Worm (Caenorhabditis elegans): ENCODE results near the gene C24H11.2.

C24H11.2 gene

DNA sequence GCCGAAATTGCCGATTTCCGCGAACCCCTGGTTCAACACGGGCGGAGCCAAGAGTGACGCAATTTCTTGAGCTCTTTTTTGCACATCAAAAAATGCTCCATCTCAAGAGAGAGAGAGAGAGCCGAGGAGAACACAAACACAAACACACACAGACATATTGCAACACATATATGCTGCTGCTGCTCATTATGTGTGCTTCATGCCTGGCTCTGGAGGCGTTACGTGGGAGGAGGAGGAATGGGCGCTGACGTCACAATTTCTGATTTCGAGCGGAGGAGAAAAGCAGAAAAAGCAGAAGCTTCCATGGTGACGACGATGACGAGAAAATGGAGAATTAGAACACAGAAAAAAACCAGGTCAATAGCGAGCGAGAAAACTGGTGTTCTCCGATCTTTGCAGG, 43.9 kb upstream of the C24H11.2 start (continued):
- TF ChIP-seq ZK337.2 (GFP tag; IDR thresholded peaks at IDR 0.05) (0 out of 2 replicates have a peak, but pooled peaks have one; percentile 2), mdt-29 (GFP tag; IDR thresholded peaks at IDR 0.05) (no peak), attf-4 (tag; optimal IDR thresholded peaks at IDR 0.05) (no peak), egl-27 (tag; optimal IDR thresholded peaks at IDR 0.05) (no peak), dmd-6 (GFP tag; IDR thresholded peaks at IDR 0.05) (no peak), lin-1 (GFP tag; IDR thresholded peaks at IDR 0.05) (no peak), unc-62 (GFP tag; optimal IDR thresholded peaks at IDR 0.05 in 1 of 2) (peak in 1 of 2 experiments; percentile 50), unc-62 (tag; optimal IDR thresholded peaks at IDR 0.05) (no peak), lsy-2 (tag; optimal IDR thresholded peaks at IDR 0.05) (peak in 1 of 2 experiments; percentile 51), mes-2 (tag; optimal IDR thresholded peaks at IDR 0.05; ENCODE audit: poor library complexity, severe bottlenecking) (peak; percentile 41), lin-15B (tag; optimal IDR thresholded peaks at IDR 0.05) (no peak), ztf-11 (tag; optimal IDR thresholded peaks at IDR 0.05) (no peak), vab-7 (GFP tag; IDR thresholded peaks at IDR 0.05) (no peak), ztf-7 (tag; optimal IDR thresholded peaks at IDR 0.05) (no peak), zip-2 (tag; optimal IDR thresholded peaks at IDR 0.05) (no peak), aha-1 (tag) (peak; percentile 66)

DNA sequence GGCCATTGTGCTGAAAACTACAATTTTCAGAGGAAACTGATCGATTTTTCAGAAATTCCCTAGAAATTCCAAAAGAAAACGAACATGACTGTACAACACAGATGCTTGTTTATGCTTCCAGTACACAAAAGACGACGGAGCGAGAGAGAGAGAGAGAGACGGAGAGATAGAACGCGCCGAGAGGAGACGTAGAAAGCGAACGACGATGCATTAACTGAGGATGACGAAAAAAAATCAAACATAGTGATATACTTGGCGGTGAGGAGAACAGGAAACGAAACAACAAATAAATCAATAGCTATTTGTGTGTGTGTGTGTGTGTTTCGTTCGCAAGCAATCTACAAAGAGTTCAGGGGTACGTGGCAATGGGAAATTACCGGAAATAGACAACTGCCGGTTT, 42.6 kb upstream of the C24H11.2 start:
- TF ChIP-seq lir-3 (tag; optimal IDR thresholded peaks at IDR 0.05): no peak
- TF ChIP-seq spr-1 (tag; optimal IDR thresholded peaks at IDR 0.05): no peak
- TF ChIP-seq Y48G9A.11 (GFP tag; IDR thresholded peaks at IDR 0.05): no peak
- peak in 1 of 2 experiments; percentile 22 for TF ChIP-seq unc-62 (GFP tag; optimal IDR thresholded peaks at IDR 0.05 in 1 of 2)
- TF ChIP-seq unc-62 (tag; optimal IDR thresholded peaks at IDR 0.05): no peak
- TF ChIP-seq R02D3.7 (tag; optimal IDR thresholded peaks at IDR 0.05): no peak
- peak; percentile 53 for TF ChIP-seq hlh-30 (tag; optimal IDR thresholded peaks at IDR 0.05; ENCODE audit: insufficient read depth)
- TF ChIP-seq aly-2 (tag; optimal IDR thresholded peaks at IDR 0.05): no peak
- TF ChIP-seq mdt-29 (GFP tag; IDR thresholded peaks at IDR 0.05): no peak
- peak; percentile 10 for TF ChIP-seq mxl-3 (GFP tag; optimal IDR thresholded peaks at IDR 0.05)
- peak; percentile 51 for TF ChIP-seq nhr-6 (tag; optimal IDR thresholded peaks at IDR 0.05)
- no peak for TF ChIP-seq ctbp-1 (GFP tag; IDR thresholded peaks at IDR 0.05)
- TF ChIP-seq F44E2.7 (GFP tag; IDR thresholded peaks at IDR 0.05): no peak
- TF ChIP-seq spr-3 (GFP tag; optimal IDR thresholded peaks at IDR 0.05): no peak
- no peak for TF ChIP-seq Y5F2A.4 (GFP tag; optimal IDR thresholded peaks at IDR 0.05)
- TF ChIP-seq lin-39 (tag; optimal IDR thresholded peaks at IDR 0.05): no peak
- no peak for TF ChIP-seq T20F7.1 (GFP tag; optimal IDR thresholded peaks at IDR 0.05)
- TF ChIP-seq F49E8.2 (tag; optimal IDR thresholded peaks at IDR 0.05; ENCODE audit: borderline replicate concordance): no peak
- no peak for TF ChIP-seq lin-15B (tag; optimal IDR thresholded peaks at IDR 0.05)
- TF ChIP-seq daf-16 (GFP tag; optimal IDR thresholded peaks at IDR 0.05): peak in 1 of 2 experiments; percentile 45
- TF ChIP-seq daf-16 (tag; optimal IDR thresholded peaks at IDR 0.05): peak; percentile 90
- TF ChIP-seq hif-1 (tag; optimal IDR thresholded peaks at IDR 0.05): no peak
- no peak for TF ChIP-seq mxl-2 (GFP tag; conservative IDR thresholded peaks at IDR 0.05)
- no peak for TF ChIP-seq nhr-11 (tag; optimal IDR thresholded peaks at IDR 0.05)
- TF ChIP-seq sdz-12 (GFP tag; optimal IDR thresholded peaks at IDR 0.05): no peak
- TF ChIP-seq mes-2 (tag; optimal IDR thresholded peaks at IDR 0.05; ENCODE audit: poor library complexity, severe bottlenecking): peak; percentile 58
- peak in 1 of 2 experiments; percentile 8 for TF ChIP-seq mdl-1 (tag; optimal IDR thresholded peaks at IDR 0.05)
- TF ChIP-seq Y105C5A.15 (GFP tag; IDR thresholded peaks at IDR 0.05): no peak
- TF ChIP-seq madf-9 (GFP tag; conservative IDR thresholded peaks at IDR 0.05): no peak
- TF ChIP-seq set-16 (GFP tag; IDR thresholded peaks at IDR 0.05): no peak
- peak; percentile 62 for TF ChIP-seq aha-1 (tag)
- no peak for TF ChIP-seq snpc-1.2 (GFP tag; IDR thresholded peaks at IDR 0.05)
- TF ChIP-seq ZK546.5 (tag; optimal IDR thresholded peaks at IDR 0.05): no peak
- TF ChIP-seq nhr-28 (tag; optimal IDR thresholded peaks at IDR 0.05): peak; percentile 55
- TF ChIP-seq dpl-1 (GFP tag; optimal IDR thresholded peaks at IDR 0.05): peak; percentile 18
- TF ChIP-seq duxl-1 (tag; optimal IDR thresholded peaks at IDR 0.05; ENCODE audit: poor library complexity): no peak
- TF ChIP-seq daf-12 (tag; optimal IDR thresholded peaks at IDR 0.05): no peak
- peak; percentile 14 for TF ChIP-seq nhr-77 (tag; optimal IDR thresholded peaks at IDR 0.05)
- no peak for TF ChIP-seq attf-4 (tag; optimal IDR thresholded peaks at IDR 0.05)
- peak; percentile 69 for TF ChIP-seq hlh-11 (tag; optimal IDR thresholded peaks at IDR 0.05)
- no peak for TF ChIP-seq lin-1 (GFP tag; IDR thresholded peaks at IDR 0.05)
- TF ChIP-seq nhr-41 (GFP tag; IDR thresholded peaks at IDR 0.05): no peak

All from whole organism, L4 larva.